Fruit fly (Drosophila melanogaster) whole organism, embryonic: ENCODE data around the gene RpL4.

Source experiments
- Abd-B ChIP-seq: fragments of 200-800 bp; sonication (Bioruptor generic); optimal IDR thresholded peaks from 2 replicates; lab custom pipeline; 2018; ENCODE audit warnings: missing biosample characterization, mild to moderate bottlenecking, missing genetic modification characterization, moderate library complexity
- B-H1 ChIP-seq: fragments of 200-800 bp; sonication (Bioruptor generic); IDR thresholded peaks from 3 replicates; pipeline ENCODE4 v1.3.6; 2022; ENCODE audit warnings: missing biosample characterization, missing genetic modification characterization
- Bteb2 ChIP-seq: fragments of 200-800 bp; sonication (Bioruptor generic); optimal IDR thresholded peaks from 2 replicates; lab custom pipeline; 2016; ENCODE audit warnings: missing biosample characterization, missing genetic modification characterization
- CG10147 ChIP-seq: fragments of 200-800 bp; sonication (Bioruptor generic); optimal IDR thresholded peaks from 2 replicates; lab custom pipeline; 2019; ENCODE audit warnings: missing biosample characterization, mild to moderate bottlenecking, missing genetic modification characterization, moderate library complexity
- CG10267 ChIP-seq: fragments of 200-800 bp; sonication (Bioruptor generic); optimal IDR thresholded peaks from 2 replicates; lab custom pipeline; 2018; ENCODE audit warnings: missing biosample characterization, mild to moderate bottlenecking, missing genetic modification characterization, moderate library complexity
- CG11456 ChIP-seq: fragments of 200-800 bp; sonication (Bioruptor generic); IDR thresholded peaks from 3 replicates; pipeline ENCODE4 v1.3.6; 2022; ENCODE audit warnings: missing biosample characterization, missing genetic modification characterization
- CG11723 ChIP-seq: fragments of 200-800 bp; sonication (Bioruptor generic); optimal IDR thresholded peaks from 2 replicates; lab custom pipeline; 2017; ENCODE audit warnings: missing biosample characterization, mild to moderate bottlenecking, missing genetic modification characterization
- CG12299 ChIP-seq: fragments of 200-800 bp; sonication (Bioruptor generic); optimal IDR thresholded peaks from 2 replicates; lab custom pipeline; 2018; ENCODE audit warnings: missing biosample characterization, mild to moderate bottlenecking, missing genetic modification characterization
- CG12942 ChIP-seq: fragments of 200-800 bp; sonication (Bioruptor generic); optimal IDR thresholded peaks from 3 replicates; lab custom pipeline; 2016; ENCODE audit warnings: missing biosample characterization, missing genetic modification characterization
- CG13296 ChIP-seq: fragments of 200-800 bp; sonication (Bioruptor generic); optimal IDR thresholded peaks from 3 replicates; lab custom pipeline; 2018; ENCODE audit warnings: missing biosample characterization, mild to moderate bottlenecking, missing genetic modification characterization
- CG14860 ChIP-seq: fragments of 200-800 bp; sonication (Bioruptor generic); IDR thresholded peaks from 3 replicates; pipeline ENCODE4 v1.3.6; 2022; ENCODE audit warnings: missing biosample characterization, missing genetic modification characterization; ENCODE audit not compliant: partially characterized antibody
- CG17385 ChIP-seq: fragments of 200-800 bp; sonication (Bioruptor generic); optimal IDR thresholded peaks from 3 replicates; lab custom pipeline; 2018; ENCODE audit warnings: missing biosample characterization, mild to moderate bottlenecking, missing genetic modification characterization
- CG2678 ChIP-seq: fragments of 200-800 bp; sonication (Bioruptor generic); optimal IDR thresholded peaks from 3 replicates; lab custom pipeline; 2019; ENCODE audit warnings: missing biosample characterization, mild to moderate bottlenecking, missing genetic modification characterization, moderate library complexity
- CG34224 ChIP-seq: fragments of 200-800 bp; sonication (Bioruptor generic); IDR thresholded peaks from 3 replicates; pipeline ENCODE4 v1.3.6; 2022; ENCODE audit warnings: missing biosample characterization, missing genetic modification characterization; ENCODE audit not compliant: partially characterized antibody
- CG4404 ChIP-seq: fragments of 200-800 bp; sonication (Bioruptor generic); IDR thresholded peaks from 2 replicates; pipeline ENCODE4 v1.3.6; 2022; ENCODE audit warnings: missing biosample characterization, missing genetic modification characterization
- CG4730 ChIP-seq: fragments of 200-800 bp; sonication (Bioruptor generic); IDR thresholded peaks from 2 replicates; pipeline ENCODE4 v1.3.6; 2022; ENCODE audit warnings: missing biosample characterization, missing genetic modification characterization
- Dbx ChIP-seq: fragments of 200-800 bp; sonication (Bioruptor generic); IDR thresholded peaks from 3 replicates; pipeline ENCODE4 v1.3.6; 2022; ENCODE audit warnings: missing biosample characterization, missing genetic modification characterization
- Elba2 ChIP-seq: fragments of 200-800 bp; sonication (Bioruptor generic); optimal IDR thresholded peaks from 3 replicates; lab custom pipeline; 2016; ENCODE audit warnings: missing biosample characterization, missing genetic modification characterization
- Fer3 ChIP-seq: fragments of 200-800 bp; sonication (Bioruptor generic); optimal IDR thresholded peaks from 2 replicates; lab custom pipeline; 2018; ENCODE audit warnings: missing biosample characterization, mild to moderate bottlenecking, missing genetic modification characterization, moderate library complexity
- HHEX ChIP-seq: fragments of 200-800 bp; sonication (Bioruptor generic); optimal IDR thresholded peaks from 3 replicates; lab custom pipeline; 2017; ENCODE audit warnings: missing biosample characterization, mild to moderate bottlenecking, missing genetic modification characterization, missing genetic modification reagents
- Hr78 ChIP-seq, 2 experiments: fragments of 200-800 bp in 1 of 2; fragments of >200 bp in 1 of 2; sonication (Bioruptor generic) in 1 of 2; optimal IDR thresholded peaks; 2 replicates each; lab custom pipeline; 2017 to 2019; ENCODE audit warnings: missing biosample characterization in 2 of 2, missing genetic modification characterization in 2 of 2, mild to moderate bottlenecking in 1 of 2, moderate library complexity in 1 of 2
- Lhr ChIP-seq: fragments of 200-800 bp; sonication (Bioruptor generic); optimal IDR thresholded peaks from 3 replicates; lab custom pipeline; 2017; ENCODE audit warnings: mild to moderate bottlenecking, missing biosample characterization, missing genetic modification reagents, missing genetic modification characterization
- Lpt ChIP-seq: fragments of >200 bp; optimal IDR thresholded peaks from 2 replicates; lab custom pipeline; 2018; ENCODE audit warnings: missing biosample characterization, missing genetic modification characterization
- NC2β ChIP-seq: fragments of 200-800 bp; sonication (Bioruptor generic); optimal IDR thresholded peaks from 2 replicates; lab custom pipeline; 2016; ENCODE audit warnings: missing biosample characterization, missing genetic modification characterization
- Oaz ChIP-seq: fragments of 200-800 bp; sonication (Bioruptor generic); IDR thresholded peaks from 2 replicates; pipeline ENCODE4 v1.3.6; 2022; ENCODE audit warnings: missing biosample characterization, missing genetic modification characterization
- Poxn ChIP-seq: fragments of 200-800 bp; sonication (Bioruptor generic); IDR thresholded peaks from 2 replicates; pipeline ENCODE4 v1.3.6; 2022; ENCODE audit warnings: missing biosample characterization, missing genetic modification characterization
- Sox100B ChIP-seq: fragments of 200-800 bp; sonication (Bioruptor generic); optimal IDR thresholded peaks from 3 replicates; lab custom pipeline; 2018; ENCODE audit warnings: missing biosample characterization, mild to moderate bottlenecking, missing genetic modification characterization
- cato ChIP-seq: fragments of 200-800 bp; sonication (Bioruptor generic); optimal IDR thresholded peaks from 2 replicates; lab custom pipeline; 2016; ENCODE audit warnings: missing biosample characterization, missing genetic modification characterization, borderline replicate concordance
- cwo ChIP-seq: fragments of 200-800 bp; sonication (Bioruptor generic); optimal IDR thresholded peaks from 3 replicates; lab custom pipeline; 2017; ENCODE audit warnings: missing biosample characterization, missing genetic modification characterization, mild to moderate bottlenecking, moderate library complexity, missing genetic modification reagents
- danr ChIP-seq: fragments of 200-800 bp; sonication (Bioruptor generic); IDR thresholded peaks from 2 replicates; pipeline ENCODE4 v1.3.6; 2022; ENCODE audit warnings: missing biosample characterization, missing genetic modification characterization
- ems ChIP-seq: fragments of 200-800 bp; sonication (Bioruptor generic); optimal IDR thresholded peaks from 3 replicates; lab custom pipeline; 2016; ENCODE audit warnings: missing biosample characterization, missing genetic modification characterization
- ewg ChIP-seq: fragments of 200-800 bp; sonication (Bioruptor generic); optimal IDR thresholded peaks from 3 replicates; lab custom pipeline; 2017; ENCODE audit warnings: mild to moderate bottlenecking, missing biosample characterization, missing genetic modification reagents, missing genetic modification characterization
- ftz-f1 ChIP-seq: fragments of 200-800 bp; sonication (Bioruptor generic); optimal IDR thresholded peaks from 2 replicates; lab custom pipeline; 2016; ENCODE audit warnings: missing biosample characterization, missing genetic modification characterization
- gce ChIP-seq: fragments of 200-800 bp; sonication (Bioruptor generic); IDR thresholded peaks from 3 replicates; pipeline ENCODE4 v1.3.6; 2022; ENCODE audit warnings: missing biosample characterization, missing genetic modification characterization
- lab ChIP-seq: fragments of 200-800 bp; sonication (Bioruptor generic); optimal IDR thresholded peaks from 3 replicates; lab custom pipeline; 2017; ENCODE audit warnings: missing biosample characterization, missing genetic modification characterization, mild to moderate bottlenecking, moderate library complexity, missing genetic modification reagents
- nerfin-1 ChIP-seq: fragments of 200-800 bp; sonication (Bioruptor generic); optimal IDR thresholded peaks from 3 replicates; lab custom pipeline; 2019; ENCODE audit warnings: missing biosample characterization, mild to moderate bottlenecking, missing genetic modification characterization, moderate library complexity
- oc ChIP-seq: fragments of 200-800 bp; sonication (Bioruptor generic); optimal IDR thresholded peaks from 2 replicates; lab custom pipeline; 2018; ENCODE audit warnings: missing biosample characterization, mild to moderate bottlenecking, missing genetic modification characterization, moderate library complexity
- pb ChIP-seq: fragments of 200-800 bp; sonication (Bioruptor generic); optimal IDR thresholded peaks from 3 replicates; lab custom pipeline; 2016; ENCODE audit warnings: missing biosample characterization, missing genetic modification characterization
- pfk ChIP-seq: fragments of 200-800 bp; sonication (Bioruptor generic); optimal IDR thresholded peaks from 2 replicates; lab custom pipeline; 2018; ENCODE audit warnings: missing biosample characterization, mild to moderate bottlenecking, missing genetic modification characterization, moderate library complexity
- row ChIP-seq: fragments of 200-800 bp; sonication (Bioruptor generic); IDR thresholded peaks from 3 replicates; pipeline ENCODE4 v1.3.6; 2022; ENCODE audit warnings: missing biosample characterization, missing genetic modification characterization
- sens ChIP-seq: fragments of 200-800 bp; sonication (Bioruptor generic); peaks from one replicate; lab custom pipeline; 2016; ENCODE audit warnings: missing biosample characterization, missing genetic modification characterization
- sisA ChIP-seq: fragments of 200-800 bp; sonication (Bioruptor generic); IDR thresholded peaks from 2 replicates; pipeline ENCODE4 v1.3.6; 2022; ENCODE audit warnings: missing biosample characterization, missing genetic modification characterization
- sr ChIP-seq: fragments of 200-800 bp; sonication (Bioruptor generic); IDR thresholded peaks from 3 replicates; pipeline ENCODE4 v1.3.6; 2022; ENCODE audit warnings: missing biosample characterization, missing genetic modification characterization
- tap ChIP-seq: fragments of 200-800 bp; optimal IDR thresholded peaks from 3 replicates; lab custom pipeline; 2019; ENCODE audit warnings: missing biosample characterization, mild to moderate bottlenecking, missing genetic modification characterization, moderate library complexity
- tio ChIP-seq: fragments of 200-800 bp; sonication (Bioruptor generic); optimal IDR thresholded peaks from 2 replicates; lab custom pipeline; 2017; ENCODE audit warnings: missing biosample characterization, missing genetic modification characterization, inconsistent platforms
- tx ChIP-seq: fragments of 200-800 bp; sonication (Bioruptor generic); optimal IDR thresholded peaks from 2 replicates; lab custom pipeline; 2016; ENCODE audit warnings: missing biosample characterization, missing genetic modification characterization
- unpg ChIP-seq: fragments of 200-800 bp; sonication (Bioruptor generic); optimal IDR thresholded peaks from 3 replicates; lab custom pipeline; 2018; ENCODE audit warnings: missing biosample characterization, mild to moderate bottlenecking, missing genetic modification characterization, moderate library complexity
- zen2 ChIP-seq: fragments of 200-800 bp; sonication (Bioruptor generic); IDR thresholded peaks from 3 replicates; pipeline ENCODE4 v1.3.6; 2022; ENCODE audit warnings: missing biosample characterization, missing genetic modification characterization; ENCODE audit not compliant: partially characterized antibody
- zf30C ChIP-seq: fragments of 200-800 bp; sonication (Bioruptor generic); optimal IDR thresholded peaks from 3 replicates; lab custom pipeline; 2018; ENCODE audit warnings: missing biosample characterization, mild to moderate bottlenecking, missing genetic modification characterization

The RpL4 gene

DNA sequence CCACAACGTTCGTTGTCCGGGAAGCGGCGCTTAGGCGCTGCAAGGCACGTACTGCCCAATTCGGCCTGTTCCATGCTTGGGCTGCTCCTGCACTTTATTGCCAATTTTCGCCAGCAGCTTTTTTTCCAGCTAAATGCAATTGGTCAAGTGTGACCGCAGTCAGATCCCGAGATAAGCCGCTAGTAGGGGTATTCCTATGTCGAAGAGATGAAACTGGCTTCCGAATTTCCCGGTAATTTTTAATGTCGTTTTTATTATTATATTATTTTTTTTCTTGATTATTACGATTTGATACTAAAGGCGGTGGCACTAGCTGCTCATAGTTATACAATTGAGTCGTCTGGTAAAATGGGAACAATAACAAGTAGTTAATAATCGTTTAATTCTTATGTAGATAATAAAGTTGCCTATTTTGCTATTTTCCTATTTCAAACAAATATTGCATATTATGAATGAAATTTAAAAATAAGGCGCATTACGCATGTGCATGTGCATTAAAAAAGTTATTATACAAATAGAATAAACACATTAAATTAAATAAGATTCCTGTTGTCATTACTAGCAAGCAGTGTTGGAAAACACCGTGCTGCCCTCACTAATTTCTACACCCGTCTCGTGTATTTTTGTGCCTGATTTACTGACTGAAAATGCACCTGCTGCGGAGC is 6.1 kb upstream of the RpL4 start, which contains the start of the genes CG5003 and mRpS22 (continued):
- TF ChIP-seq CG11456 (GFP tag; lab: Robert Waterston, UW): 0 out of 3 replicates have a peak, but pooled peaks have one; percentile 32
- no peak for TF ChIP-seq sr (GFP tag; lab: Robert Waterston, UW)
- no peak for TF ChIP-seq CG12299 (tag; lab: Kevin White, UChicago)
- TF ChIP-seq Dbx (GFP tag; lab: Robert Waterston, UW): peak; percentile 17; the same call in 2 of the 3 replicates
- peak; percentile 19 for TF ChIP-seq cato
- TF ChIP-seq Hr78 (GFP tag; optimal IDR thresholded peaks at IDR 0.05; lab: Kevin White, UChicago): no peak
- TF ChIP-seq CG4730 (GFP tag; lab: Robert Waterston, UW): peak; percentile 37; the same call in 1 of the 2 replicates
- TF ChIP-seq CG4404 (GFP tag; lab: Robert Waterston, UW): no peak; the same call in 1 of the 2 replicates
- TF ChIP-seq Fer3 (tag; lab: Kevin White, UChicago): peak; percentile 46
- TF ChIP-seq gce (GFP tag; lab: Robert Waterston, UW): no peak
- no peak for TF ChIP-seq tio (GFP tag; lab: Kevin White, UChicago)
- no peak for TF ChIP-seq oc (tag; lab: Kevin White, UChicago)
- no peak for TF ChIP-seq sisA (GFP tag; lab: Robert Waterston, UW)
- TF ChIP-seq pfk (GFP tag; lab: Kevin White, UChicago): no peak
- TF ChIP-seq CG13296 (GFP tag; lab: Kevin White, UChicago): peak; percentile 56
- peak; percentile 27 for TF ChIP-seq CG10147
- no peak for TF ChIP-seq zf30C (GFP tag; lab: Kevin White, UChicago)
- no peak for TF ChIP-seq B-H1 (GFP tag; lab: Robert Waterston, UW)
- no peak for TF ChIP-seq ftz-f1 (GFP tag; lab: Kevin White, UChicago)
- peak; percentile 45 for TF ChIP-seq CG11723 (GFP tag; lab: Kevin White, UChicago)
- TF ChIP-seq CG2678: peak; percentile 78
- no peak for TF ChIP-seq Sox100B (GFP tag; lab: Kevin White, UChicago)
- peak; percentile 1 for TF ChIP-seq Bteb2
- no peak for TF ChIP-seq pb (GFP tag; lab: Kevin White, UChicago)
- peak; percentile 51 for TF ChIP-seq CG12942 (GFP tag; lab: Kevin White, UChicago)
- 0 out of 2 replicates have a peak, but pooled peaks have one; percentile 26 for TF ChIP-seq danr (GFP tag; lab: Robert Waterston, UW)
- peak; percentile 47 for TF ChIP-seq ewg (GFP tag; lab: Kevin White, UChicago)
- peak; percentile 6; the same call in 1 of the 3 replicates for TF ChIP-seq CG34224 (GFP tag; lab: Robert Waterston, UW)
- no peak for TF ChIP-seq ems
- TF ChIP-seq Lhr (GFP tag; lab: Kevin White, UChicago): peak; percentile 24
- peak; percentile 35; the same call in 1 of the 2 replicates for TF ChIP-seq Oaz
- TF ChIP-seq Lpt (GFP tag; lab: Kevin White, UChicago): no peak
- no peak for TF ChIP-seq NC2β (GFP tag; lab: Kevin White, UChicago)
- TF ChIP-seq cwo (GFP tag; lab: Kevin White, UChicago): peak; percentile 27
- TF ChIP-seq sens (GFP tag; lab: Kevin White, UChicago): peak; percentile 83
- TF ChIP-seq row (GFP tag; lab: Robert Waterston, UW): peak; percentile 83
- TF ChIP-seq CG10267 (tag; lab: Kevin White, UChicago): peak; percentile 93
- TF ChIP-seq Abd-B (GFP tag; lab: Kevin White, UChicago): peak; percentile 78
- TF ChIP-seq lab (GFP tag; lab: Kevin White, UChicago): peak; percentile 45
- no peak for TF ChIP-seq CG14860 (GFP tag; lab: Robert Waterston, UW)
- TF ChIP-seq unpg (GFP tag; lab: Kevin White, UChicago): peak; percentile 38
- peak; percentile 66 for TF ChIP-seq Elba2 (GFP tag; lab: Kevin White, UChicago)
- no peak for TF ChIP-seq zen2 (GFP tag; lab: Robert Waterston, UW)
- TF ChIP-seq tx (GFP tag; lab: Kevin White, UChicago): peak; percentile 19
- TF ChIP-seq CG17385 (GFP tag; lab: Kevin White, UChicago): peak; percentile 55
- TF ChIP-seq HHEX (GFP tag; lab: Kevin White, UChicago): peak; percentile 29
- TF ChIP-seq nerfin-1 (tag; lab: Kevin White, UChicago): peak; percentile 63
- peak; percentile 8 for TF ChIP-seq tap (tag; lab: Kevin White, UChicago)
- no peak for TF ChIP-seq Poxn
